Worm (Caenorhabditis elegans): ENCODE measurements around the gene valv-1.

ce11 chrIV:7467170-7467569 lies 22.0 kb upstream of the valv-1 start:
- no peak for TF ChIP-seq him-1 (tag; optimal IDR thresholded peaks at IDR 0.05)
- TF ChIP-seq dao-5 (tag; optimal IDR thresholded peaks at IDR 0.05), result no peak

All from whole organism, L4/young adult.